Fruit fly (Drosophila melanogaster) whole organism, prepupa: ENCODE results near the gene Larp4B.

Experiments
- Blimp-1 ChIP-seq: fragments of 200-800 bp; sonication (Bioruptor generic); optimal IDR thresholded peaks from 3 replicates; lab custom pipeline; 2017; ENCODE audit warnings: missing biosample characterization, missing genetic modification characterization, mild to moderate bottlenecking, moderate library complexity, missing genetic modification reagents
- CG10631 ChIP-seq: fragments of 200-800 bp; sonication (Bioruptor generic); optimal IDR thresholded peaks from 2 replicates; lab custom pipeline; 2016; ENCODE audit warnings: missing biosample characterization, missing genetic modification characterization
- CG10669 ChIP-seq: fragments of 200-800 bp; sonication (Bioruptor generic); optimal IDR thresholded peaks from 3 replicates; lab custom pipeline; 2018; ENCODE audit warnings: missing biosample characterization, mild to moderate bottlenecking, missing genetic modification characterization, moderate library complexity
- CG11294 ChIP-seq: fragments of 200-800 bp; sonication (Bioruptor generic); IDR thresholded peaks from 2 replicates; pipeline ENCODE4 v1.3.6; 2022; ENCODE audit warnings: missing biosample characterization, missing genetic modification characterization
- CG11762 ChIP-seq: fragments of 200-800 bp; sonication (Bioruptor generic); optimal IDR thresholded peaks from 3 replicates; lab custom pipeline; 2016; ENCODE audit warnings: missing biosample characterization, missing genetic modification characterization; ENCODE audit not compliant: insufficient read depth
- CG11902 ChIP-seq: fragments of 200-800 bp; sonication (Bioruptor generic); optimal IDR thresholded peaks from 3 replicates; lab custom pipeline; 2016; ENCODE audit warnings: missing biosample characterization, missing genetic modification characterization
- CG15336 ChIP-seq: fragments of 200-800 bp; sonication (Bioruptor generic); IDR thresholded peaks from 2 replicates; pipeline ENCODE4 v1.3.6; 2022; ENCODE audit warnings: missing biosample characterization, missing genetic modification characterization
- CG16779 ChIP-seq: fragments of 200-800 bp; sonication (Bioruptor generic); optimal IDR thresholded peaks from 3 replicates; lab custom pipeline; 2017; ENCODE audit warnings: missing biosample characterization, mild to moderate bottlenecking, missing genetic modification characterization
- CG3032 ChIP-seq: fragments of 200-800 bp; optimal IDR thresholded peaks from 2 replicates; lab custom pipeline; 2019; ENCODE audit warnings: missing biosample characterization, mild to moderate bottlenecking, missing genetic modification characterization, moderate library complexity
- CG32006 ChIP-seq: fragments of 200-800 bp; sonication (Bioruptor generic); optimal IDR thresholded peaks from 3 replicates; lab custom pipeline; 2017; ENCODE audit warnings: missing biosample characterization, mild to moderate bottlenecking, missing genetic modification characterization
- CG34406 ChIP-seq: fragments of 200-800 bp; sonication (Bioruptor generic); optimal IDR thresholded peaks from 3 replicates; lab custom pipeline; 2016; ENCODE audit warnings: missing biosample characterization, missing genetic modification characterization
- CG6808 ChIP-seq: fragments of 200-800 bp; sonication (Bioruptor generic); optimal IDR thresholded peaks from 3 replicates; lab custom pipeline; 2017; ENCODE audit warnings: missing biosample characterization, missing genetic modification characterization, mild to moderate bottlenecking, moderate library complexity, missing genetic modification reagents
- CG6854 ChIP-seq: fragments of 200-800 bp; sonication (Bioruptor generic); optimal IDR thresholded peaks from 2 replicates; lab custom pipeline; 2017; ENCODE audit warnings: missing biosample characterization, mild to moderate bottlenecking, missing genetic modification characterization
- CG8119 ChIP-seq: fragments of 200-800 bp; sonication (Bioruptor generic); IDR thresholded peaks from 3 replicates; pipeline ENCODE4 v1.3.6; 2022; ENCODE audit warnings: missing biosample characterization, missing genetic modification characterization
- CG8319 ChIP-seq: fragments of 200-800 bp; sonication (Bioruptor generic); optimal IDR thresholded peaks from 3 replicates; lab custom pipeline; 2016; ENCODE audit warnings: missing biosample characterization, missing genetic modification characterization
- CG8632 ChIP-seq: fragments of 200-800 bp; sonication (Bioruptor generic); optimal IDR thresholded peaks from 3 replicates; lab custom pipeline; 2016; ENCODE audit warnings: missing biosample characterization, missing genetic modification characterization
- Eip75B ChIP-seq: fragments of 200-800 bp; sonication (Bioruptor generic); optimal IDR thresholded peaks from 3 replicates; lab custom pipeline; 2016; ENCODE audit warnings: missing biosample characterization, missing genetic modification characterization
- Eip78C ChIP-seq: fragments of 200-800 bp; sonication (Bioruptor generic); peaks from one replicate; lab custom pipeline; 2016; ENCODE audit warnings: missing biosample characterization, missing genetic modification characterization
- Eip93F ChIP-seq: fragments of 200-800 bp; sonication (Bioruptor generic); optimal IDR thresholded peaks from 2 replicates; lab custom pipeline; 2016; ENCODE audit warnings: missing biosample characterization, mild to moderate bottlenecking, missing genetic modification characterization
- Ets21C ChIP-seq: fragments of 200-800 bp; sonication (Bioruptor generic); optimal IDR thresholded peaks from 3 replicates; lab custom pipeline; 2016; ENCODE audit warnings: missing biosample characterization, missing genetic modification characterization
- Gug ChIP-seq: fragments of 200-800 bp; sonication (Bioruptor generic); IDR thresholded peaks from 2 replicates; pipeline ENCODE4 v1.3.6; 2022; ENCODE audit warnings: missing biosample characterization, missing genetic modification characterization
- Hr38 ChIP-seq: sonication (Bioruptor generic); optimal IDR thresholded peaks from 2 replicates; lab custom pipeline; 2016; ENCODE audit warnings: missing biosample characterization, missing genetic modification characterization
- Hr39 ChIP-seq: fragments of 200-800 bp; sonication (Bioruptor generic); optimal IDR thresholded peaks from 2 replicates; lab custom pipeline; 2016; ENCODE audit warnings: missing biosample characterization, missing genetic modification characterization
- Lpt ChIP-seq: fragments of 200-800 bp; sonication (Bioruptor generic); optimal IDR thresholded peaks from 3 replicates; lab custom pipeline; 2016; ENCODE audit warnings: missing biosample characterization, missing genetic modification characterization
- Met ChIP-seq: fragments of 200-800 bp; sonication (Bioruptor generic); optimal IDR thresholded peaks from 3 replicates; lab custom pipeline; 2016; ENCODE audit warnings: missing biosample characterization, missing genetic modification characterization
- OdsH ChIP-seq: fragments of 200-800 bp; sonication (Bioruptor generic); optimal IDR thresholded peaks from 3 replicates; lab custom pipeline; 2016; ENCODE audit warnings: missing biosample characterization, missing genetic modification characterization
- Sox102F ChIP-seq: fragments of 200-800 bp; sonication (Bioruptor generic); optimal IDR thresholded peaks from 2 replicates; lab custom pipeline; 2016; ENCODE audit warnings: missing biosample characterization, mild to moderate bottlenecking, missing genetic modification characterization
- Sox14 ChIP-seq: fragments of 200-800 bp; sonication (Bioruptor generic); optimal IDR thresholded peaks from 3 replicates; lab custom pipeline; 2016; ENCODE audit warnings: missing biosample characterization, missing genetic modification characterization
- Sox15 ChIP-seq: fragments of 200-800 bp; sonication (Bioruptor generic); optimal IDR thresholded peaks from 3 replicates; lab custom pipeline; 2016; ENCODE audit warnings: missing biosample characterization, missing genetic modification characterization
- cyc ChIP-seq: fragments of 200-800 bp; sonication (Bioruptor generic); optimal IDR thresholded peaks from 3 replicates; lab custom pipeline; 2016; ENCODE audit warnings: missing biosample characterization, missing genetic modification characterization
- dsx ChIP-seq: fragments of 200-800 bp; optimal IDR thresholded peaks from 3 replicates; lab custom pipeline; 2019; ENCODE audit warnings: missing biosample characterization, mild to moderate bottlenecking, missing genetic modification characterization, moderate library complexity; ENCODE audit not compliant: poor library complexity, severe bottlenecking
- esn ChIP-seq: fragments of 200-800 bp; sonication (Bioruptor generic); optimal IDR thresholded peaks from 2 replicates; lab custom pipeline; 2016; ENCODE audit warnings: missing biosample characterization, mild to moderate bottlenecking, missing genetic modification characterization, moderate library complexity
- fd59A ChIP-seq: fragments of 200-800 bp; sonication (Bioruptor generic); optimal IDR thresholded peaks from 2 replicates; lab custom pipeline; 2017; ENCODE audit warnings: missing biosample characterization, mild to moderate bottlenecking, missing genetic modification characterization, missing genetic modification reagents
- fd85E ChIP-seq: fragments of 200-800 bp; sonication (Bioruptor generic); optimal IDR thresholded peaks from 3 replicates; lab custom pipeline; 2016; ENCODE audit warnings: missing biosample characterization, missing genetic modification characterization
- fkh ChIP-seq: fragments of 200-800 bp; sonication (Bioruptor generic); optimal IDR thresholded peaks from 3 replicates; lab custom pipeline; 2017; ENCODE audit warnings: missing biosample characterization, mild to moderate bottlenecking, missing genetic modification characterization, moderate library complexity
- net ChIP-seq: fragments of 200-800 bp; sonication (Bioruptor generic); optimal IDR thresholded peaks from 3 replicates; lab custom pipeline; 2016; ENCODE audit warnings: missing biosample characterization, missing genetic modification characterization
- pdm3 ChIP-seq: fragments of 200-800 bp; sonication (Bioruptor generic); optimal IDR thresholded peaks from 3 replicates; lab custom pipeline; 2016; ENCODE audit warnings: missing biosample characterization, missing genetic modification characterization
- spab ChIP-seq: fragments of 200-800 bp; sonication (Bioruptor generic); optimal IDR thresholded peaks from 2 replicates; lab custom pipeline; 2017; ENCODE audit warnings: missing biosample characterization, mild to moderate bottlenecking, missing genetic modification characterization, missing genetic modification reagents
- ss ChIP-seq, 2 experiments: fragments of 200-800 bp; sonication (Bioruptor generic); optimal IDR thresholded peaks; 2 replicates in 1 of 2; 3 replicates in 1 of 2; lab custom pipeline; 2017 to 2018; ENCODE audit warnings: mild to moderate bottlenecking in 2 of 2, missing biosample characterization in 2 of 2, missing genetic modification characterization in 2 of 2, moderate library complexity in 1 of 2
- svp ChIP-seq: fragments of 200-800 bp; sonication (Bioruptor generic); peaks from one replicate; lab custom pipeline; 2016; ENCODE audit warnings: missing biosample characterization, missing genetic modification characterization
- vri ChIP-seq: fragments of 200-800 bp; sonication (Bioruptor generic); optimal IDR thresholded peaks from 3 replicates; lab custom pipeline; 2016; ENCODE audit warnings: missing biosample characterization, mild to moderate bottlenecking, missing genetic modification characterization

The Larp4B gene

DNA sequence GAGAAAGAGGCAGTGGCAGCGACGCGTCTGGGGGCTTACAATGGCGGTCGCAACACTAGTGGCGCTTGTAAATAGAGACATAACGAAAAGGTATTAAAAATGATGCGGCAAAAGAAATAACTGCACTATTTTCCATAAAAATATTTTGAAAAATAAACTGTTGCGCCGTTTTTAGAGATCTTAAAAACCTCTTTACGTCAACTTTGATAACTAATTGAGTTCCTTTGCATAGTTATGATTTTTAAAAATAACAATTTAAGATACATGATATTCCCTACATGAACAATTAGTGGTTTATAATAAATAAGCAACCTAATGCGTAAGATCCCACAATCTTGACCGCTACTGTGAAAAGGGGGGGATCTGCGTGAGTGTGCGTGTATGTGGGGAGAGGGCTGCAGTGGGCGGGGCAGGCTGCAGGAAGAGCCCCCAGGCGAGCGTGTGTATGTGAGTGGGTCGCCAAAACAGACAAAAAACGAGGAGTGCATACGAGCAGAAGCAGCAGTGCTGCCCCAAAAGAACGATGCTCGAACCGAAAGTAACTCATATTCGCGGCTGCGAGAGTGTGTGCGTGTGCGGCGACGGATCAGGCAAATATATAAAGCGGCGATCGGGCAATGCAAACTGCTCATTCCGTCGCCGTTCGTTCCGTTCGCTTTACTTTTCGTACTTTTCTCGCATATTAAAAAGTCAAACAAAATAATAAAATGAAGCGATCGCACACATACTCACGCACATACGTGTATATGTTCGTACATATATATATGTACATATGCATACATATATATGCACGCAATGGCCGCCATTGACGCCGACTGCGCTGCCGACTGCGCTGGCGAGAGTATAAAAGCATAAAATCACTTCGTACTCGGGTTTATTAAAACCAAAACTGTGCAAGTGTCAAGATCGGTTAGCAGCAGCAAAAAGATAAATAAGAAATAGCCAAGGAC lies 24.4 kb downstream of the Larp4B start (continued):
- TF ChIP-seq Sox15 (GFP tag; lab: Kevin White, UChicago) (peak; percentile 99), Hr39 (peak; percentile 99), CG11294 (GFP tag; lab: Robert Waterston, UW) (peak; percentile 54; the same call in 1 of the 2 replicates), CG6808 (peak; percentile 99), Eip93F (peak; percentile 62), cyc (GFP tag; lab: Kevin White, UChicago) (peak; percentile 99), CG34406 (GFP tag; lab: Kevin White, UChicago) (peak; percentile 99), CG6854 (GFP tag; lab: Kevin White, UChicago) (peak; percentile 95), CG10669 (peak; percentile 97), CG11762 (GFP tag; lab: Kevin White, UChicago) (peak; percentile 98), vri (peak; percentile 95), fd85E (GFP tag; lab: Kevin White, UChicago) (peak; percentile 91), ss (GFP tag; optimal IDR thresholded peaks at IDR 0.05; lab: Kevin White, UChicago) (peak; percentile 98 to 99), esn (GFP tag; lab: Kevin White, UChicago) (peak; percentile 99), Eip75B (GFP tag; lab: Kevin White, UChicago) (peak; percentile 96), Sox14 (peak; percentile 98), Ets21C (GFP tag; lab: Kevin White, UChicago) (peak; percentile 97), CG3032 (tag; lab: Kevin White, UChicago) (peak; percentile 98), CG10631 (GFP tag; lab: Kevin White, UChicago) (peak; percentile 97), CG8632 (GFP tag; lab: Kevin White, UChicago) (peak; percentile 99), pdm3 (peak; percentile 97), Gug (GFP tag; lab: Robert Waterston, UW) (peak; percentile 85), CG15336 (GFP tag; lab: Robert Waterston, UW) (peak; percentile 92), Hr38 (GFP tag; lab: Kevin White, UChicago) (no peak), CG32006 (GFP tag; lab: Kevin White, UChicago) (peak; percentile 98), Lpt (GFP tag; lab: Kevin White, UChicago) (peak; percentile 94), svp (GFP tag; lab: Kevin White, UChicago) (peak; percentile 100), dsx (GFP tag; lab: Kevin White, UChicago) (peak; percentile 94), Met (peak; percentile 99), fd59A (GFP tag; lab: Kevin White, UChicago) (peak; percentile 99), Eip78C (GFP tag; lab: Kevin White, UChicago) (peak; percentile 100), CG16779 (tag; lab: Kevin White, UChicago) (peak; percentile 90), CG8319 (peak; percentile 98), CG8119 (GFP tag; lab: Robert Waterston, UW) (peak; percentile 94), net (GFP tag; lab: Kevin White, UChicago) (peak; percentile 98), spab (GFP tag; lab: Kevin White, UChicago) (peak; percentile 98), CG11902 (GFP tag; lab: Kevin White, UChicago) (peak; percentile 98), OdsH (GFP tag; lab: Kevin White, UChicago) (peak; percentile 98), fkh (GFP tag; lab: Kevin White, UChicago) (no peak)

DNA sequence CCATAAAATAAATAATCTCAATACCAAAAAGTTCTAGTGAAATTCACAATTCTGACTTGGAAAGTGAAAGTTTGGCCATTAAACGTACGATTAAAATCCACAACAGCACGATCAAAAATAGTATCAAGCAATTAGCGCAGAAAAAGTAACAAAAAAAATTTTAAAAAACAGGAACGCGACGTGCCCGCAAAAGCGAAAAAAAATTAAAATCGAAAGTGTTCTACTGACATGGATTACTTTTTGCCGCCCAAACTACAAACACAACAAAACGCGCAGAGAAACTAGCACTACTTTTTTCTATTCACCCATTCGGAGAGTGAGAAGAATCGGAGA lies 25.0 kb downstream of the Larp4B start:
- TF ChIP-seq Blimp-1 (GFP tag; lab: Kevin White, UChicago) (peak; percentile 85), Sox102F (GFP tag; lab: Kevin White, UChicago) (no peak), CG8632 (GFP tag; lab: Kevin White, UChicago) (no peak)
